Worm (Caenorhabditis elegans) whole organism, mixed stage, embryonic: ENCODE data around the gene ugt-64.

ENCODE experiments used
- M03D4.4 ChIP-seq: sonication (generic microtip); optimal IDR thresholded peaks from 2 replicates; lab custom pipeline; 2017; ENCODE audit warnings: mild to moderate bottlenecking, missing genetic modification characterization, missing compliant biosample characterization
- bed-3 ChIP-seq: fragments of 200-800 bp; sonication (Bioruptor generic); optimal IDR thresholded peaks from 3 replicates; lab custom pipeline; 2018; ENCODE audit warnings: mild to moderate bottlenecking, missing genetic modification characterization, moderate library complexity, missing compliant biosample characterization
- blmp-1 ChIP-seq: fragments of 150-350 bp; optimal IDR thresholded peaks from 2 replicates; lab custom pipeline; 2014; ENCODE audit warnings: missing biosample characterization, missing genetic modification characterization
- ceh-39 ChIP-seq: fragments of 150-350 bp; optimal IDR thresholded peaks from 2 replicates; lab custom pipeline; 2014; ENCODE audit warnings: missing biosample characterization, missing genetic modification characterization
- ceh-43 ChIP-seq: fragments of 200-800 bp; sonication (Bioruptor generic); optimal IDR thresholded peaks from 2 replicates; lab custom pipeline; 2018; ENCODE audit warnings: mild to moderate bottlenecking, missing genetic modification characterization, moderate library complexity, missing compliant biosample characterization
- ceh-83 ChIP-seq: fragments of 200-800 bp; sonication (Bioruptor generic); optimal IDR thresholded peaks from 2 replicates; lab custom pipeline; 2018; ENCODE audit warnings: mild to moderate bottlenecking, missing genetic modification characterization, missing compliant biosample characterization
- ces-1 ChIP-seq: fragments of 150-350 bp; optimal IDR thresholded peaks from 2 replicates; lab custom pipeline; 2014; ENCODE audit warnings: missing biosample characterization, missing genetic modification reagents, missing genetic modification characterization
- cnd-1 ChIP-seq: fragments of 200-800 bp; sonication (Bioruptor generic); optimal IDR thresholded peaks from 2 replicates; lab custom pipeline; 2018; ENCODE audit warnings: mild to moderate bottlenecking, missing genetic modification characterization, missing compliant biosample characterization
- drap-1 ChIP-seq: fragments of 200-800 bp; sonication (Bioruptor generic); optimal IDR thresholded peaks from 3 replicates; lab custom pipeline; 2018; ENCODE audit warnings: mild to moderate bottlenecking, missing genetic modification characterization, missing compliant biosample characterization
- elt-1 ChIP-seq: sonication (generic microtip); optimal IDR thresholded peaks from 2 replicates; lab custom pipeline; 2017; ENCODE audit warnings: missing genetic modification characterization, mild to moderate bottlenecking, missing compliant biosample characterization, antibody characterized with exemption, moderate library complexity, borderline replicate concordance; ENCODE audit not compliant: insufficient read depth
- flh-1 ChIP-seq: fragments of 200-800 bp; sonication (Bioruptor generic); optimal IDR thresholded peaks from 2 replicates; lab custom pipeline; 2018; ENCODE audit warnings: mild to moderate bottlenecking, missing genetic modification characterization, moderate library complexity, missing compliant biosample characterization
- ham-2 ChIP-seq: fragments of 200-800 bp; sonication (Bioruptor generic); optimal IDR thresholded peaks from 2 replicates; lab custom pipeline; 2018; ENCODE audit warnings: mild to moderate bottlenecking, missing genetic modification characterization, missing compliant biosample characterization
- hlh-1 ChIP-seq: fragments of 150-350 bp; optimal IDR thresholded peaks from 2 replicates; lab custom pipeline; 2014; ENCODE audit warnings: missing biosample characterization, missing genetic modification reagents, missing genetic modification characterization
- lin-13 ChIP-seq: fragments of 150-350 bp; optimal IDR thresholded peaks from 2 replicates; lab custom pipeline; 2014; ENCODE audit warnings: missing biosample characterization, missing genetic modification characterization
- lin-32 ChIP-seq: fragments of 200-800 bp; sonication (Bioruptor generic); optimal IDR thresholded peaks from 2 replicates; lab custom pipeline; 2018; ENCODE audit warnings: mild to moderate bottlenecking, missing genetic modification characterization, missing compliant biosample characterization
- lsy-2 ChIP-seq: fragments of 150-350 bp; optimal IDR thresholded peaks from 2 replicates; lab custom pipeline; 2014; ENCODE audit warnings: missing biosample characterization, missing genetic modification characterization
- mep-1 ChIP-seq: fragments of 150-350 bp; optimal IDR thresholded peaks from 2 replicates; lab custom pipeline; 2017; ENCODE audit warnings: missing biosample characterization, missing genetic modification reagents, missing genetic modification characterization, inconsistent platforms
- nhr-12 ChIP-seq: fragments of 150-350 bp; optimal IDR thresholded peaks from 2 replicates; lab custom pipeline; 2014; ENCODE audit warnings: missing biosample characterization, missing genetic modification characterization
- nhr-2 ChIP-seq: fragments of 150-350 bp; optimal IDR thresholded peaks from 2 replicates; lab custom pipeline; 2014; ENCODE audit warnings: missing biosample characterization, missing genetic modification characterization
- nhr-237 ChIP-seq: fragments of 150-350 bp; optimal IDR thresholded peaks from 2 replicates; lab custom pipeline; 2014; ENCODE audit warnings: missing biosample characterization, missing genetic modification characterization
- nhr-28 ChIP-seq: fragments of 150-350 bp; optimal IDR thresholded peaks from 2 replicates; lab custom pipeline; 2014; ENCODE audit warnings: missing biosample characterization, missing genetic modification characterization
- nhr-76 ChIP-seq: sonication (generic microtip); optimal IDR thresholded peaks from 2 replicates; lab custom pipeline; 2017; ENCODE audit warnings: missing biosample characterization, missing genetic modification characterization
- pha-4 ChIP-seq: fragments of 150-350 bp; optimal IDR thresholded peaks from 2 replicates; lab custom pipeline; 2018; ENCODE audit warnings: missing biosample characterization, missing genetic modification reagents, missing genetic modification characterization
- sem-2 ChIP-seq: fragments of 200-800 bp; sonication (Bioruptor generic); optimal IDR thresholded peaks from 2 replicates; lab custom pipeline; 2018; ENCODE audit warnings: mild to moderate bottlenecking, missing genetic modification characterization, missing compliant biosample characterization
- snpc-4 ChIP-seq: fragments of 150-350 bp; optimal IDR thresholded peaks from 2 replicates; lab custom pipeline; 2014; ENCODE audit warnings: missing biosample characterization, missing genetic modification characterization
- sptf-1 ChIP-seq: sonication (generic microtip); optimal IDR thresholded peaks from 2 replicates; lab custom pipeline; 2017; ENCODE audit warnings: mild to moderate bottlenecking, missing genetic modification characterization, moderate library complexity, missing compliant biosample characterization
- tbx-8 ChIP-seq: fragments of 200-800 bp; sonication (Bioruptor generic); optimal IDR thresholded peaks from 2 replicates; lab custom pipeline; 2018; ENCODE audit warnings: mild to moderate bottlenecking, missing genetic modification characterization, moderate library complexity, missing compliant biosample characterization
- unc-120 ChIP-seq: sonication (generic microtip); optimal IDR thresholded peaks from 2 replicates; lab custom pipeline; 2017; ENCODE audit warnings: missing genetic modification characterization, missing compliant biosample characterization; ENCODE audit not compliant: poor library complexity, severe bottlenecking
- unc-39 ChIP-seq: fragments of 150-350 bp; optimal IDR thresholded peaks from 2 replicates; lab custom pipeline; 2014; ENCODE audit warnings: missing biosample characterization, missing genetic modification characterization
- unc-62 ChIP-seq: fragments of 150-350 bp; optimal IDR thresholded peaks from 2 replicates; lab custom pipeline; 2014; ENCODE audit warnings: missing biosample characterization, missing genetic modification reagents, missing genetic modification characterization
- zip-8 ChIP-seq: fragments of 150-350 bp; optimal IDR thresholded peaks from 2 replicates; lab custom pipeline; 2014; ENCODE audit warnings: missing biosample characterization, missing genetic modification characterization
- ztf-11 ChIP-seq: fragments of 150-350 bp; optimal IDR thresholded peaks from 2 replicates; lab custom pipeline; 2014; ENCODE audit warnings: missing biosample characterization, missing genetic modification characterization

ugt-64 gene

DNA sequence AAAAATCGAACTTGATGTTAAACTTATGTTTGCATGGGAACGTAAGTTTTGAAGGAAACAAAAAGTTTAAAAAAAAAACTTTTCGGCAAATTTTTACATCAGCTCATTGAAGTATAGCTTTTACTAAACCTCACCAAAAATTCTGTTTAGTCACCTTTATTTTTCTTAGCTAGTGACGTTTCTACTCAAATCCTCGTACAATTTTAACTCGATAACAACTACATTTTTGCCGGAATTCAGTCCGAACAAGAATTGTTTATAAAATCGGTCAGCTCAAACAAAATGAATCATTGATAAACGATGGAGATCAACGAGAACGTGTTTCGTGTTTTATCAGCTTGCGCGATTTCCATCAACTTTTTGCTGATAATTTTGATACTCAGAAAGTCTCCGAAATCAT, 20.7 kb upstream of the ugt-64 start, which contains the start of gene str-260:
str-260 (plus strand) TSS at position 301 of the 400 bp plus-strand sequence.
- TF ChIP-seq nhr-28 (tag; lab: Kevin White, UChicago) (no peak), hlh-1 (tag; lab: Kevin White, UChicago) (no peak), bed-3 (GFP tag; lab: Kevin White, UChicago) (no peak), snpc-4 (tag; lab: Kevin White, UChicago) (no peak), sptf-1 (tag; lab: Kevin White, UChicago) (no peak)

DNA sequence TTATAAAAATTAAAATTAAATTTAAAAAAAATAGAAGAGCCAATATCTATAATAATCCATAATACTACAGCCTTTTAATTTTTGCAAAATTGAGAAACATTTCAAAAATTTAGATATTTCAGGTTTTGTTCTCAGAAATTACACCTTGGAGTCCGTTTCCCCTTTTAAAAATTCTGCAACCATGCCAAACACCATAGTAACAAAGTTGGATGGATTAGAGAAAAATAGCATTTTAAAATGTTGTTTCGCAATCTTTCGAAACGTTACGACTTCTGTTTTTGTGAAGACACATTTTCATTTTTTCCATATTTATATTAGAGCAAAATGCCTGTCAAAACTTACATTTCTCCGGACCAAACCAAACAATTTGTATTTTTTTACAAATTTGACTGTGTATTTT, 18.8 kb upstream of the ugt-64 start, which contains the start of gene T24A6.7:
T24A6.7 (plus strand) TSS at position 301 of the 400 bp plus-strand sequence.
- no peak for TF ChIP-seq ceh-83 (GFP tag; lab: Kevin White, UChicago)
- TF ChIP-seq nhr-237 (tag; lab: Kevin White, UChicago), result no peak
- no peak for TF ChIP-seq ceh-43 (GFP tag; lab: Kevin White, UChicago)
- no peak for TF ChIP-seq nhr-76 (tag; lab: Kevin White, UChicago)

- TF ChIP-seq ces-1, result no peak
- TF ChIP-seq M03D4.4 (tag; lab: Kevin White, UChicago), result no peak
- no peak for TF ChIP-seq flh-1
- no peak for TF ChIP-seq lin-13 (tag; lab: Kevin White, UChicago)
- TF ChIP-seq pha-4 (tag; lab: Kevin White, UChicago), result no peak
- no peak for TF ChIP-seq ceh-39 (tag; lab: Kevin White, UChicago)
- TF ChIP-seq nhr-76 (tag; lab: Kevin White, UChicago), result no peak
- TF ChIP-seq ceh-43 (GFP tag; lab: Kevin White, UChicago), result no peak
- TF ChIP-seq sptf-1 (tag; lab: Kevin White, UChicago), result no peak
- no peak for TF ChIP-seq zip-8 (tag; lab: Kevin White, UChicago)
- no peak for TF ChIP-seq nhr-237 (tag; lab: Kevin White, UChicago)
- no peak for TF ChIP-seq nhr-12
- TF ChIP-seq drap-1 (GFP tag; lab: Kevin White, UChicago), result no peak
- no peak for TF ChIP-seq nhr-28 (tag; lab: Kevin White, UChicago)
- TF ChIP-seq ztf-11 (tag; lab: Kevin White, UChicago), result no peak
- TF ChIP-seq, all 35 proteins: peak for 0
Observed at ce11 chrV:3523262-3523661, 17.1 kb upstream of the ugt-64 start, which contains the start of gene irg-1. Gene irg-1, plus strand, starts transcription at chrV:3523587.

DNA sequence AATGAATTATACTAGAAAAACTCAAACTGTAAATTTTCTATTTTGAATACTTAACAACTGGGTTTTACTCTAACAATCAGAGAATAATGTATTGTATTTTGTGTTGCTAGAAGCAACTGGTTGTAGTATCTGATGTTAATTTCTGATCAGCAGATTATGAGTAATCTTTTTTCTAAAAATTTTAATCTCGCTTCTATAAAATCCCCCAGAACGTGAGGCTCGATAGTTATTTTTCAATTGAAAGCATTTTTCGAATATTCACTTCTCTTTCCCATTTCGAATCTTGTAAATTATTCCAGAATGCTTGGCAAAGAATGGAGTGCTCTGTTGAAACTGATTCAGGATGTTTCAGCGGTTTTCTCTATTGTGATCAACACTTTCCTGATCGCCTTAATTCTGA, 11.7 kb upstream of the ugt-64 start, which contains the start of gene str-227:
str-227 (plus strand) TSS at position 301 of the 400 bp plus-strand sequence.
- TF ChIP-seq elt-1 (tag; lab: Kevin White, UChicago), result no peak
- TF ChIP-seq hlh-1 (tag; lab: Kevin White, UChicago), result no peak
- no peak for TF ChIP-seq flh-1

ce11 chrV:3512381-3512780, 6.2 kb upstream of the ugt-64 start, which contains the start of gene str-226:
Gene str-226, plus strand, starts transcription at chrV:3512681.
- TF ChIP-seq nhr-28 (tag; lab: Kevin White, UChicago) (no peak), ceh-83 (GFP tag; lab: Kevin White, UChicago) (no peak), unc-120 (tag; lab: Kevin White, UChicago) (no peak), nhr-76 (tag; lab: Kevin White, UChicago) (no peak), pha-4 (tag; lab: Kevin White, UChicago) (no peak), nhr-237 (tag; lab: Kevin White, UChicago) (no peak), snpc-4 (tag; lab: Kevin White, UChicago) (no peak), ztf-11 (tag; lab: Kevin White, UChicago) (no peak), ces-1 (no peak), lin-13 (tag; lab: Kevin White, UChicago) (no peak), ham-2 (no peak), nhr-12 (no peak), sem-2 (GFP tag; lab: Kevin White, UChicago) (no peak), flh-1 (no peak), lin-32 (GFP tag; lab: Kevin White, UChicago) (no peak), nhr-2 (tag; lab: Kevin White, UChicago) (no peak), unc-62 (GFP tag; lab: Kevin White, UChicago) (no peak), zip-8 (tag; lab: Kevin White, UChicago) (no peak), mep-1 (tag; lab: Kevin White, UChicago) (no peak), lsy-2 (tag; lab: Kevin White, UChicago) (no peak)
- TF ChIP-seq, all 35 proteins: peak for 0

DNA sequence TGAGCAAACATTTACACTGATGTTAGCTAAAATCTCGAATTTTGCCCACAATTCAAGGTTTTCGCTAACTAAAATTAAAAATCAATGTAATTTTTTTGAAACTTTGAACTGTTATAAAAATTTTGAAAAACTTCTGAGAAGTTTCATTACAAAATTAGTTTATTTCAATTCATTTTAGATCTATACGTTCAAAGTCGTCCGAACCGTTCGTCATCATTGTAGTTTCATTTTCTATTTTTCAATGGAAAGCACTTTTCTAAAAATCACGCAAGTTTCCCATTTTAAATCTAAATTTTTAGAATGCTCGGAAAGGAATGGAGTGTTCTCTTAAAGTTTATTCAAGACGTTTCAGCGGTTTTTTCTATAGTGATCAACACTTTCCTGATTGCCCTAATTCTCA, 3.7 kb upstream of the ugt-64 start, which contains the start of gene str-228:
str-228 (plus strand) TSS at position 301 of the 400 bp plus-strand sequence.
- TF ChIP-seq unc-39 (tag; lab: Kevin White, UChicago), result no peak
- no peak for TF ChIP-seq lin-32 (GFP tag; lab: Kevin White, UChicago)
- no peak for TF ChIP-seq blmp-1 (tag; lab: Kevin White, UChicago)
- no peak for TF ChIP-seq cnd-1 (tag; lab: Kevin White, UChicago)
- no peak for TF ChIP-seq M03D4.4 (tag; lab: Kevin White, UChicago)
- no peak for TF ChIP-seq ham-2
- no peak for TF ChIP-seq ceh-83 (GFP tag; lab: Kevin White, UChicago)
- no peak for TF ChIP-seq elt-1 (tag; lab: Kevin White, UChicago)
- TF ChIP-seq unc-62 (GFP tag; lab: Kevin White, UChicago), result no peak
- no peak for TF ChIP-seq hlh-1 (tag; lab: Kevin White, UChicago)
- no peak for TF ChIP-seq tbx-8 (GFP tag; lab: Kevin White, UChicago)
- TF ChIP-seq drap-1 (GFP tag; lab: Kevin White, UChicago), result no peak
- TF ChIP-seq, all 35 proteins: peak for 0
